Fruit fly (Drosophila melanogaster) whole organism, embryonic: Measurements from ENCODE around the gene CG13247.

Experiments
- Aef1 ChIP-seq: fragments of 200-800 bp; sonication (Bioruptor generic); IDR thresholded peaks from 3 replicates; pipeline ENCODE4 v1.3.6; 2022; ENCODE audit warnings: missing biosample characterization, missing genetic modification characterization
- Bdp1 ChIP-seq: fragments of 200-800 bp; sonication (Bioruptor generic); optimal IDR thresholded peaks from 3 replicates; lab custom pipeline; 2016; ENCODE audit warnings: missing biosample characterization, missing genetic modification characterization
- CG10147 ChIP-seq: fragments of 200-800 bp; sonication (Bioruptor generic); optimal IDR thresholded peaks from 2 replicates; lab custom pipeline; 2019; ENCODE audit warnings: missing biosample characterization, mild to moderate bottlenecking, missing genetic modification characterization, moderate library complexity
- CG10366 ChIP-seq: fragments of 200-800 bp; sonication (Bioruptor generic); IDR thresholded peaks from 2 replicates; pipeline ENCODE4 v1.3.6; 2022; ENCODE audit warnings: missing biosample characterization, missing genetic modification characterization
- CG13287 ChIP-seq: fragments of 200-800 bp; sonication (Bioruptor generic); IDR thresholded peaks from 2 replicates; pipeline ENCODE4 v1.3.6; 2022; ENCODE audit warnings: missing biosample characterization, missing genetic modification characterization; ENCODE audit not compliant: partially characterized antibody
- CG1647 ChIP-seq: fragments of 200-800 bp; sonication (Bioruptor generic); optimal IDR thresholded peaks from 3 replicates; lab custom pipeline; 2016; ENCODE audit warnings: missing biosample characterization, missing genetic modification characterization
- CG16815 ChIP-seq: fragments of 200-800 bp; sonication (Bioruptor generic); optimal IDR thresholded peaks from 3 replicates; lab custom pipeline; 2017; ENCODE audit warnings: missing biosample characterization, mild to moderate bottlenecking, missing genetic modification characterization
- CG17328 ChIP-seq: fragments of 200-800 bp; sonication (Bioruptor generic); IDR thresholded peaks from 2 replicates; pipeline ENCODE4 v1.3.6; 2022; ENCODE audit warnings: missing biosample characterization, missing genetic modification characterization
- CG17361 ChIP-seq: fragments of 200-800 bp; sonication (Bioruptor generic); IDR thresholded peaks from 3 replicates; pipeline ENCODE4 v1.3.6; 2022; ENCODE audit warnings: missing biosample characterization, missing genetic modification characterization
- CG18011 ChIP-seq: fragments of 200-800 bp; sonication (Bioruptor generic); optimal IDR thresholded peaks from 2 replicates; lab custom pipeline; 2017; ENCODE audit warnings: missing biosample characterization, missing genetic modification characterization, mild to moderate bottlenecking, moderate library complexity, missing genotype
- CG2712 ChIP-seq: fragments of 200-800 bp; optimal IDR thresholded peaks from 3 replicates; lab custom pipeline; 2019; ENCODE audit warnings: missing biosample characterization, mild to moderate bottlenecking, missing genetic modification characterization, moderate library complexity
- CG34376 ChIP-seq: fragments of 200-800 bp; sonication (Bioruptor generic); optimal IDR thresholded peaks from 2 replicates; lab custom pipeline; 2018; ENCODE audit warnings: missing biosample characterization, mild to moderate bottlenecking, missing genetic modification characterization
- CG43689 ChIP-seq: fragments of 200-800 bp; sonication (Bioruptor generic); IDR thresholded peaks from 2 replicates; pipeline ENCODE4 v1.3.6; 2022; ENCODE audit warnings: missing biosample characterization, missing genetic modification characterization
- CG5245 ChIP-seq: fragments of 200-800 bp; sonication (Bioruptor generic); optimal IDR thresholded peaks from 3 replicates; lab custom pipeline; 2016; ENCODE audit warnings: missing biosample characterization, missing genetic modification characterization
- CG6175 ChIP-seq: fragments of 200-800 bp; sonication (Bioruptor generic); IDR thresholded peaks from 3 replicates; pipeline ENCODE4 v1.3.6; 2022; ENCODE audit warnings: missing biosample characterization, missing genetic modification characterization
- CG6272 ChIP-seq: fragments of 200-800 bp; sonication (Bioruptor generic); IDR thresholded peaks from 2 replicates; pipeline ENCODE4 v1.3.6; 2022; ENCODE audit warnings: missing biosample characterization, missing genetic modification characterization
- CG7271 ChIP-seq: fragments of 200-800 bp; sonication (Bioruptor generic); optimal IDR thresholded peaks from 2 replicates; lab custom pipeline; 2018; ENCODE audit warnings: missing biosample characterization, mild to moderate bottlenecking, missing genetic modification characterization, moderate library complexity
- CG8089 ChIP-seq: fragments of 200-800 bp; sonication (Bioruptor generic); optimal IDR thresholded peaks from 3 replicates; lab custom pipeline; 2016; ENCODE audit warnings: missing biosample characterization, missing genetic modification characterization
- CG8478 ChIP-seq: fragments of >200 bp; optimal IDR thresholded peaks from 2 replicates; lab custom pipeline; 2018
- CG9215 ChIP-seq: fragments of 200-800 bp; sonication (Bioruptor generic); IDR thresholded peaks from 2 replicates; pipeline ENCODE4 v1.3.6; 2022; ENCODE audit warnings: missing biosample characterization, missing genetic modification characterization
- CG9609 ChIP-seq: fragments of 200-800 bp; sonication (Bioruptor generic); optimal IDR thresholded peaks from 3 replicates; lab custom pipeline; 2016; ENCODE audit warnings: missing biosample characterization, missing genetic modification characterization
- CHES-1-like ChIP-seq: fragments of 200-800 bp; sonication (Bioruptor generic); optimal IDR thresholded peaks from 2 replicates; lab custom pipeline; 2016; ENCODE audit warnings: missing biosample characterization, missing genetic modification characterization
- Camta ChIP-seq: fragments of 200-800 bp; sonication (Bioruptor generic); optimal IDR thresholded peaks from 2 replicates; lab custom pipeline; 2016; ENCODE audit warnings: missing biosample characterization, missing genetic modification characterization
- Dbx ChIP-seq: fragments of 200-800 bp; sonication (Bioruptor generic); IDR thresholded peaks from 3 replicates; pipeline ENCODE4 v1.3.6; 2022; ENCODE audit warnings: missing biosample characterization, missing genetic modification characterization
- Dek ChIP-seq: fragments of 200-800 bp; sonication (Bioruptor generic); optimal IDR thresholded peaks from 3 replicates; lab custom pipeline; 2019; ENCODE audit warnings: missing biosample characterization, mild to moderate bottlenecking, missing genetic modification characterization, moderate library complexity
- Ets65A ChIP-seq: fragments of 200-800 bp; sonication (Bioruptor generic); peaks from one replicate; lab custom pipeline; 2016; ENCODE audit warnings: missing biosample characterization, missing genetic modification characterization
- HmgD ChIP-seq: fragments of 200-800 bp; sonication (Bioruptor generic); optimal IDR thresholded peaks from 3 replicates; lab custom pipeline; 2016; ENCODE audit warnings: missing biosample characterization, missing genetic modification characterization
- MTF-1 ChIP-seq: fragments of 200-800 bp; sonication (Bioruptor generic); optimal IDR thresholded peaks from 2 replicates; lab custom pipeline; 2018; ENCODE audit warnings: missing biosample characterization, mild to moderate bottlenecking, missing genetic modification characterization, borderline replicate concordance
- Mes4 ChIP-seq: fragments of 200-800 bp; sonication (Bioruptor generic); optimal IDR thresholded peaks from 2 replicates; lab custom pipeline; 2016; ENCODE audit warnings: missing biosample characterization, missing genetic modification characterization
- Myb ChIP-seq: fragments of 200-800 bp; sonication (Bioruptor generic); optimal IDR thresholded peaks from 2 replicates; lab custom pipeline; 2016; ENCODE audit warnings: missing biosample characterization, missing genetic modification characterization
- NC2α ChIP-seq: fragments of 200-800 bp; sonication (Bioruptor generic); optimal IDR thresholded peaks from 2 replicates; lab custom pipeline; 2016; ENCODE audit warnings: missing biosample characterization, missing genetic modification characterization
- Rfx ChIP-seq: fragments of 200-800 bp; sonication (Bioruptor generic); IDR thresholded peaks from 2 replicates; pipeline ENCODE4 v1.3.6; 2022; ENCODE audit warnings: missing biosample characterization, missing genetic modification characterization
- Rx ChIP-seq: fragments of 200-800 bp; sonication (Bioruptor generic); IDR thresholded peaks from 2 replicates; pipeline ENCODE4 v1.3.6; 2022; ENCODE audit warnings: missing biosample characterization, missing genetic modification characterization
- Side ChIP-seq: fragments of 200-800 bp; sonication (Bioruptor generic); optimal IDR thresholded peaks from 2 replicates; lab custom pipeline; 2016; ENCODE audit warnings: missing biosample characterization, missing genetic modification characterization
- Taf1 ChIP-seq: fragments of 200-800 bp; sonication (Bioruptor generic); IDR thresholded peaks from 2 replicates; pipeline ENCODE4 v1.3.6; 2022; ENCODE audit warnings: missing biosample characterization, missing genetic modification characterization
- abd-A ChIP-seq: fragments of 200-800 bp; sonication (Bioruptor generic); optimal IDR thresholded peaks from 3 replicates; lab custom pipeline; 2019; ENCODE audit warnings: missing biosample characterization, mild to moderate bottlenecking, missing genetic modification characterization, moderate library complexity
- ap ChIP-seq: fragments of 200-800 bp; sonication (Bioruptor generic); IDR thresholded peaks from 2 replicates; pipeline ENCODE4 v1.3.6; 2022; ENCODE audit warnings: missing biosample characterization, missing genetic modification characterization
- br ChIP-seq: fragments of >200 bp; optimal IDR thresholded peaks from 2 replicates; lab custom pipeline; 2017
- chinmo ChIP-seq: fragments of 200-800 bp; sonication (Bioruptor generic); IDR thresholded peaks from 4 replicates; pipeline ENCODE4 v1.3.6; 2022; ENCODE audit warnings: missing biosample characterization, missing genetic modification characterization; ENCODE audit not compliant: partially characterized antibody
- ewg ChIP-seq: fragments of 200-800 bp; sonication (Bioruptor generic); optimal IDR thresholded peaks from 3 replicates; lab custom pipeline; 2017; ENCODE audit warnings: mild to moderate bottlenecking, missing biosample characterization, missing genetic modification reagents, missing genetic modification characterization
- fru ChIP-seq: fragments of >200 bp; optimal IDR thresholded peaks from 2 replicates; lab custom pipeline; 2017
- ftz-f1 ChIP-seq: fragments of 200-800 bp; sonication (Bioruptor generic); optimal IDR thresholded peaks from 2 replicates; lab custom pipeline; 2016; ENCODE audit warnings: missing biosample characterization, missing genetic modification characterization
- grau ChIP-seq: fragments of 200-800 bp; optimal IDR thresholded peaks from 3 replicates; lab custom pipeline; 2019; ENCODE audit warnings: missing biosample characterization, mild to moderate bottlenecking, missing genetic modification characterization, moderate library complexity
- hb ChIP-seq: fragments of 200-800 bp; sonication (Bioruptor generic); IDR thresholded peaks from 3 replicates; pipeline ENCODE4 v1.3.6; 2022; ENCODE audit warnings: missing biosample characterization, missing genetic modification characterization; ENCODE audit not compliant: partially characterized antibody
- lilli ChIP-seq: fragments of 200-800 bp; sonication (Bioruptor generic); optimal IDR thresholded peaks from 3 replicates; lab custom pipeline; 2016; ENCODE audit warnings: missing biosample characterization, missing genetic modification characterization
- pb ChIP-seq: fragments of 200-800 bp; sonication (Bioruptor generic); optimal IDR thresholded peaks from 3 replicates; lab custom pipeline; 2016; ENCODE audit warnings: missing biosample characterization, missing genetic modification characterization
- pfk ChIP-seq: fragments of 200-800 bp; sonication (Bioruptor generic); optimal IDR thresholded peaks from 2 replicates; lab custom pipeline; 2018; ENCODE audit warnings: missing biosample characterization, mild to moderate bottlenecking, missing genetic modification characterization, moderate library complexity
- pho ChIP-seq: fragments of 200-800 bp; sonication (Bioruptor generic); optimal IDR thresholded peaks from 2 replicates; lab custom pipeline; 2016; ENCODE audit warnings: missing biosample characterization, missing genetic modification characterization
- pros ChIP-seq: fragments of 200-800 bp; sonication (Bioruptor generic); optimal IDR thresholded peaks from 3 replicates; lab custom pipeline; 2019; ENCODE audit warnings: missing biosample characterization, mild to moderate bottlenecking, missing genetic modification characterization, moderate library complexity
- row ChIP-seq: fragments of 200-800 bp; sonication (Bioruptor generic); IDR thresholded peaks from 3 replicates; pipeline ENCODE4 v1.3.6; 2022; ENCODE audit warnings: missing biosample characterization, missing genetic modification characterization
- vnd ChIP-seq: fragments of 200-800 bp; sonication (Bioruptor generic); IDR thresholded peaks from 3 replicates; pipeline ENCODE4 v1.3.6; 2022; ENCODE audit warnings: missing biosample characterization, missing genetic modification characterization; ENCODE audit not compliant: partially characterized antibody
- zfh1 ChIP-seq: fragments of 200-800 bp; sonication (Bioruptor generic); IDR thresholded peaks from 3 replicates; pipeline ENCODE4 v1.3.6; 2022; ENCODE audit warnings: missing biosample characterization, missing genetic modification characterization

Gene CG13247

DNA sequence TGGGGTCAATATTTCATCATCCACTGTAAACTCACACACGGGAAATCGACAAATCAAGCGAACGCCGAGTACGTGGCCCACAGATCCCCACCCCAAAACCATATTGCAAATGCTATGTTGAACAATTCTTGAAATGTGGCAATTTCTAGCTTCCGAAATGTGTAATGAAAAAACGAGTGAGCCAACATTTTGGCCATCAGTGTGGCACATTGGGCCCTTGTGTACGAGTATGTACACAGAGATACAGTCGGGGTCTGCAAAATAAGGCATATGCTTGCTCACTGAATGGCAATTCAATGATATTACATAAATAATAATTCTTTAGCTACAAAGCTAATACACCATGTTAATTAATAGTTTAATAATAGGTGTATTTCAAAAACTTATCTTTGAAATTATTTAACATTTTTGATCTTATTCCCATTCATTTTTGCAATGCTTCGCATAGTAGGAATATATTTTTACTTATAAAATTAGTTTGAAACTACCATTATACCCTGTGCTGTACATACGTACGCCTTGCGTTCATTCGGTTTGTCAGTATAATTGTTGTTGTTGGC lies 29.5 kb downstream of the CG13247 start (continued):
- TF ChIP-seq fru (lab: Kevin White, UChicago) = no peak
- peak; percentile 90 for TF ChIP-seq lilli (GFP tag; lab: Kevin White, UChicago)
- peak; percentile 73 for TF ChIP-seq CG9609 (GFP tag; lab: Kevin White, UChicago)
- peak; percentile 68 for TF ChIP-seq Bdp1 (GFP tag; lab: Kevin White, UChicago)
- TF ChIP-seq Myb (GFP tag; lab: Kevin White, UChicago) = peak; percentile 61
- peak; percentile 82 for TF ChIP-seq zfh1 (GFP tag; lab: Robert Waterston, UW)
- TF ChIP-seq ewg (GFP tag; lab: Kevin White, UChicago) = peak; percentile 76
- TF ChIP-seq chinmo (GFP tag; lab: Robert Waterston, UW) = no peak
- TF ChIP-seq CG5245 (GFP tag; lab: Kevin White, UChicago) = peak; percentile 72
- peak; percentile 62 for TF ChIP-seq Mes4 (GFP tag; lab: Kevin White, UChicago)
- TF ChIP-seq Rx (GFP tag; lab: Robert Waterston, UW) = no peak; the same call in none of the 2 replicates
- peak; percentile 90 for TF ChIP-seq Dbx (GFP tag; lab: Robert Waterston, UW)
- peak; percentile 73 for TF ChIP-seq CG6272 (GFP tag; lab: Robert Waterston, UW)
- TF ChIP-seq CG2712 (tag; lab: Kevin White, UChicago) = peak; percentile 90
- peak; percentile 86 for TF ChIP-seq Dek (tag; lab: Kevin White, UChicago)
- TF ChIP-seq CG17361 (GFP tag; lab: Robert Waterston, UW) = peak; percentile 96
- peak; percentile 92 for TF ChIP-seq Ets65A (GFP tag; lab: Kevin White, UChicago)
- TF ChIP-seq CG6175 (GFP tag; lab: Robert Waterston, UW) = 0 out of 3 replicates have a peak, but pooled peaks have one; percentile 41
- TF ChIP-seq CG34376 (GFP tag; lab: Kevin White, UChicago) = peak; percentile 69
- TF ChIP-seq pros (GFP tag; lab: Kevin White, UChicago) = no peak
- TF ChIP-seq Camta (GFP tag; lab: Kevin White, UChicago) = peak; percentile 72
- peak; percentile 44 for TF ChIP-seq MTF-1 (GFP tag; lab: Kevin White, UChicago)
- peak; percentile 77 for TF ChIP-seq CG16815 (GFP tag; lab: Kevin White, UChicago)
- TF ChIP-seq CG10147 (GFP tag; lab: Kevin White, UChicago) = peak; percentile 76
- TF ChIP-seq CG8089 (GFP tag; lab: Kevin White, UChicago) = peak; percentile 67
- TF ChIP-seq HmgD (GFP tag; lab: Kevin White, UChicago) = peak; percentile 67
- TF ChIP-seq NC2α (GFP tag; lab: Kevin White, UChicago) = peak; percentile 4
- TF ChIP-seq Rfx (GFP tag; lab: Robert Waterston, UW) = peak; percentile 92
- TF ChIP-seq CG10366 (GFP tag; lab: Robert Waterston, UW) = peak; percentile 78
- TF ChIP-seq CHES-1-like = peak; percentile 71
- peak; percentile 65 for TF ChIP-seq CG18011 (GFP tag; lab: Kevin White, UChicago)
- TF ChIP-seq CG17328 = peak; percentile 58
- TF ChIP-seq hb = no peak
- TF ChIP-seq Side (GFP tag; lab: Kevin White, UChicago) = peak; percentile 67
- peak; percentile 92 for TF ChIP-seq grau (tag; lab: Kevin White, UChicago)
- no peak for TF ChIP-seq CG13287 (GFP tag; lab: Robert Waterston, UW)
- TF ChIP-seq Aef1 (GFP tag; lab: Robert Waterston, UW) = peak; percentile 77
- TF ChIP-seq CG43689 (GFP tag; lab: Robert Waterston, UW) = peak; percentile 43; the same call in 1 of the 2 replicates
- peak; percentile 75 for TF ChIP-seq CG1647 (GFP tag; lab: Kevin White, UChicago)
- TF ChIP-seq pfk (GFP tag; lab: Kevin White, UChicago) = peak; percentile 40
- TF ChIP-seq br (lab: Kevin White, UChicago) = no peak
- TF ChIP-seq ftz-f1 (GFP tag; lab: Kevin White, UChicago) = no peak
- TF ChIP-seq vnd (GFP tag; lab: Robert Waterston, UW) = no peak
- no peak for TF ChIP-seq CG7271 (tag; lab: Kevin White, UChicago)
- TF ChIP-seq CG8478 (lab: Kevin White, UChicago) = no peak
- peak; percentile 81 for TF ChIP-seq pb (GFP tag; lab: Kevin White, UChicago)
- peak; percentile 67; the same call in 1 of the 2 replicates for TF ChIP-seq Taf1 (GFP tag; lab: Robert Waterston, UW)
- peak; percentile 54 for TF ChIP-seq abd-A (tag; lab: Kevin White, UChicago)
- TF ChIP-seq ap = peak; percentile 24
- TF ChIP-seq row (GFP tag; lab: Robert Waterston, UW) = peak; percentile 94
- TF ChIP-seq CG9215 (GFP tag; lab: Robert Waterston, UW) = peak; percentile 83
- TF ChIP-seq pho = peak; percentile 87
